Worm (Caenorhabditis elegans) whole organism, L2 larva: ENCODE data around the gene B0285.6.
A peak's percentile ranks its signal among the peaks of the same experiment; 100 is the strongest.
"Not testable (repeated sequence)": the region's sequence is repeated elsewhere in the genome, so short reads cannot be mapped to it uniquely, and the experiment has no call there.

ENCODE experiments used
- C34F6.9 ChIP-seq: fragments of 150-350 bp; optimal IDR thresholded peaks from 2 replicates; lab custom pipeline; 2014; ENCODE audit warnings: missing biosample characterization, missing genetic modification characterization
- F13H6.1 ChIP-seq: sonication (generic microtip); optimal IDR thresholded peaks from 2 replicates; lab custom pipeline; 2016; ENCODE audit warnings: missing genetic modification characterization, missing compliant biosample characterization
- R02D3.7 ChIP-seq: fragments of 150-350 bp; optimal IDR thresholded peaks from 2 replicates; lab custom pipeline; 2014; ENCODE audit warnings: missing biosample characterization, missing genetic modification characterization
- Y55F3AM.14 ChIP-seq: fragments of 200-800 bp; sonication (Bioruptor generic); optimal IDR thresholded peaks from 2 replicates; lab custom pipeline; 2018; ENCODE audit warnings: mild to moderate bottlenecking, missing genetic modification characterization, missing compliant biosample characterization
- alr-1 ChIP-seq: fragments of 150-350 bp; optimal IDR thresholded peaks from 2 replicates; lab custom pipeline; 2014; ENCODE audit warnings: missing biosample characterization, missing genetic modification characterization
- aly-2 ChIP-seq: fragments of 150-350 bp; optimal IDR thresholded peaks from 2 replicates; lab custom pipeline; 2014; ENCODE audit warnings: missing biosample characterization, missing genetic modification characterization
- ama-1 ChIP-seq: fragments of 150-350 bp; optimal IDR thresholded peaks from 2 replicates; lab custom pipeline; 2018; ENCODE audit warnings: inconsistent platforms
- ceh-16 ChIP-seq: fragments of 150-350 bp; optimal IDR thresholded peaks from 2 replicates; lab custom pipeline; 2014; ENCODE audit warnings: missing biosample characterization, missing genetic modification characterization
- crh-2 ChIP-seq: sonication (generic microtip); optimal IDR thresholded peaks from 2 replicates; lab custom pipeline; 2017; ENCODE audit warnings: missing biosample characterization, missing genetic modification characterization
- dmd-4 ChIP-seq: sonication (generic microtip); optimal IDR thresholded peaks from 2 replicates; lab custom pipeline; 2017; ENCODE audit warnings: missing biosample characterization, missing genetic modification characterization
- fos-1 ChIP-seq: fragments of 150-350 bp; optimal IDR thresholded peaks from 2 replicates; lab custom pipeline; 2014; ENCODE audit warnings: missing biosample characterization, missing genetic modification characterization
- gmeb-1 ChIP-seq: fragments of 150-350 bp; optimal IDR thresholded peaks from 2 replicates; lab custom pipeline; 2014; ENCODE audit warnings: missing biosample characterization, missing genetic modification characterization
- lin-11 ChIP-seq: fragments of 150-350 bp; sonication (generic microtip); optimal IDR thresholded peaks from 2 replicates; lab custom pipeline; 2014; ENCODE audit warnings: missing biosample characterization, missing genetic modification characterization, inconsistent platforms, mixed read lengths
- lin-13 ChIP-seq: fragments of 150-350 bp; optimal IDR thresholded peaks from 2 replicates; lab custom pipeline; 2014; ENCODE audit warnings: missing biosample characterization, missing genetic modification reagents, missing genetic modification characterization
- lin-39 ChIP-seq: fragments of 150-350 bp; optimal IDR thresholded peaks from 2 replicates; lab custom pipeline; 2014; ENCODE audit warnings: missing biosample characterization, missing genetic modification reagents, missing genetic modification characterization
- lsy-2 ChIP-seq, 2 experiments: fragments of 150-350 bp in 1 of 2; sonication (generic microtip) in 1 of 2; optimal IDR thresholded peaks; 2 replicates each; lab custom pipeline; 2014 to 2017; ENCODE audit warnings: missing biosample characterization in 2 of 2, missing genetic modification characterization in 2 of 2
- mab-5 ChIP-seq: fragments of 150-350 bp; optimal IDR thresholded peaks from 2 replicates; lab custom pipeline; 2014; ENCODE audit warnings: missing biosample characterization, missing genetic modification characterization
- mbf-1 ChIP-seq: sonication (generic microtip); optimal IDR thresholded peaks from 2 replicates; lab custom pipeline; 2017; ENCODE audit warnings: missing biosample characterization, missing genetic modification characterization
- nhr-11 ChIP-seq: fragments of 150-350 bp; optimal IDR thresholded peaks from 2 replicates; lab custom pipeline; 2014; ENCODE audit warnings: missing biosample characterization, missing genetic modification characterization
- nhr-12 ChIP-seq: fragments of 150-350 bp; optimal IDR thresholded peaks from 2 replicates; lab custom pipeline; 2014; ENCODE audit warnings: missing biosample characterization, missing genetic modification characterization
- nhr-129 ChIP-seq: fragments of 150-350 bp; optimal IDR thresholded peaks from 2 replicates; lab custom pipeline; 2014; ENCODE audit warnings: missing biosample characterization, missing genetic modification characterization
- nhr-21 ChIP-seq: fragments of 150-350 bp; optimal IDR thresholded peaks from 2 replicates; lab custom pipeline; 2014; ENCODE audit warnings: missing biosample characterization, missing genetic modification characterization
- nhr-23 ChIP-seq: fragments of 150-350 bp; optimal IDR thresholded peaks from 2 replicates; lab custom pipeline; 2014; ENCODE audit warnings: missing biosample characterization, missing genetic modification reagents, missing genetic modification characterization
- nhr-25 ChIP-seq: fragments of 150-350 bp; sonication (generic microtip); optimal IDR thresholded peaks from 3 replicates; lab custom pipeline; 2014; ENCODE audit warnings: missing biosample characterization, missing genetic modification characterization
- nhr-6 ChIP-seq: fragments of 150-350 bp; optimal IDR thresholded peaks from 2 replicates; lab custom pipeline; 2014; ENCODE audit warnings: missing biosample characterization, missing genetic modification characterization
- nhr-77 ChIP-seq: fragments of 150-350 bp; optimal IDR thresholded peaks from 2 replicates; lab custom pipeline; 2014; ENCODE audit warnings: missing biosample characterization, missing genetic modification characterization
- peb-1 ChIP-seq: fragments of 150-350 bp; optimal IDR thresholded peaks from 2 replicates; lab custom pipeline; 2014; ENCODE audit warnings: missing biosample characterization, missing genetic modification characterization
- sem-4 ChIP-seq: fragments of 150-350 bp; optimal IDR thresholded peaks from 2 replicates; lab custom pipeline; 2014; ENCODE audit warnings: missing biosample characterization, missing genetic modification reagents, missing genetic modification characterization
- skn-1 ChIP-seq: sonication (generic microtip); optimal IDR thresholded peaks from 2 replicates; lab custom pipeline; 2017; ENCODE audit warnings: missing biosample characterization, missing genetic modification characterization
- sma-3 ChIP-seq: sonication (generic microtip); optimal IDR thresholded peaks from 2 replicates; lab custom pipeline; 2016; ENCODE audit warnings: missing genetic modification reagents, missing genetic modification characterization, missing compliant biosample characterization
- sma-9 ChIP-seq, 2 experiments: fragments of 150-350 bp in 1 of 2; sonication (generic microtip) in 1 of 2; optimal IDR thresholded peaks; 2 replicates each; lab custom pipeline; 2014 to 2016; ENCODE audit warnings: missing genetic modification characterization in 2 of 2, mild to moderate bottlenecking in 1 of 2, missing biosample characterization in 1 of 2, missing compliant biosample characterization in 1 of 2, missing genetic modification reagents in 1 of 2, moderate library complexity in 1 of 2
- unc-55 ChIP-seq: fragments of 150-350 bp; sonication (generic microtip); optimal IDR thresholded peaks from 3 replicates; lab custom pipeline; 2014; ENCODE audit warnings: missing biosample characterization, missing genetic modification reagents, missing genetic modification characterization
- unc-62 ChIP-seq: fragments of 150-350 bp; optimal IDR thresholded peaks from 2 replicates; lab custom pipeline; 2014; ENCODE audit warnings: missing biosample characterization, missing genetic modification reagents, missing genetic modification characterization
- ztf-1 ChIP-seq: fragments of 200-800 bp; sonication (Bioruptor generic); conservative IDR thresholded peaks from 2 replicates; pipeline ENCODE4 v1.3.6; 2022; ENCODE audit warnings: missing genetic modification characterization, missing compliant biosample characterization
- ztf-11 ChIP-seq: sonication (generic microtip); optimal IDR thresholded peaks from 2 replicates; lab custom pipeline; 2017; ENCODE audit warnings: missing biosample characterization, missing genetic modification characterization
- ztf-4 ChIP-seq: fragments of 150-350 bp; optimal IDR thresholded peaks from 2 replicates; lab custom pipeline; 2014; ENCODE audit warnings: missing biosample characterization, missing genetic modification characterization

The B0285.6 gene

DNA sequence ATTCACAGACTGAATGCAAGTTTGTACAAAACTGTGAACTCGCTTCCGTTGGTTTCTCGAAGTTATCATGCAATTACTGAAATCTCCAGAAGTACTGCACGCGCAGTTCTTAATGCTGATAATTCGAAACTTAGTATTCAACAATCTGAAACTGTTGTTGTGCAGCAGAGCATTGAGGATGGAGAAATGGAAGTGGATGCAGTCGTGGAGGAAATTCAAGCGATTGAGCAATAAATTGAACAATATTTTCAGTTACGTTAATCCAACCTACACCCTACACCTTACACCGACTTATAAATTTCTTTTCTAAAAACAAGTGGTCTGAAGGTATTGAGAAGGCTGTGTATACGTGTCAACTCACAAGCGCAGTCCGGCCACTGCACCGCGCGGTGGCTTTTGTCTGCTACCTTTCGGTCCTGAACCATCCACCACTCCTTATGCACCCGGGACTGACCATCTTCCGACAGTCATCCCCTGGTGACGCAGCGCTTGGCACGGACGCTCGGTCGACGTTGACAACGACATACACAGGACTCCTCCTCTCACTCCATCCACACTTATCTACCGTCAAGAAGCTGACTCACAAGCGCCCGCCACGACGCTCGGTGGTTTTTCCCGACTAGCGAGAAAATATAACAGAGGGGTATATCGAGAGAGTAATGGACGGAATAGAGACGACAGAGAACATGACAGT is 28.8 kb downstream of the B0285.6 start:
- TF ChIP-seq fos-1 (peak; percentile 62), sma-3 (peak; percentile 58), nhr-129 (peak; percentile 46), nhr-25 (tag; lab: Kevin White, UChicago) (peak; percentile 47), mbf-1 (peak; percentile 26), lsy-2 (tag; optimal IDR thresholded peaks at IDR 0.05; lab: Kevin White, UChicago) (peak in 1 of 2 experiments; percentile 62), Y55F3AM.14 (peak; percentile 32), ceh-16 (peak; percentile 9), lin-13 (peak; percentile 65), sem-4 (tag; lab: Kevin White, UChicago) (peak; percentile 8), nhr-6 (tag; lab: Kevin White, UChicago) (peak; percentile 25), F13H6.1 (tag; lab: Kevin White, UChicago) (peak; percentile 53), sma-9 (GFP tag; optimal IDR thresholded peaks at IDR 0.05; lab: Kevin White, UChicago) (peak; percentile 33), C34F6.9 (tag; lab: Kevin White, UChicago) (peak; percentile 20), gmeb-1 (tag; lab: Kevin White, UChicago) (peak; percentile 35), nhr-21 (tag; lab: Kevin White, UChicago) (peak; percentile 63), unc-55 (GFP tag; lab: Kevin White, UChicago) (peak; percentile 34), crh-2 (peak; percentile 56)
- TF ChIP-seq sma-9 (tag; optimal IDR thresholded peaks at IDR 0.05; lab: Kevin White, UChicago): not testable (repeated sequence)

DNA sequence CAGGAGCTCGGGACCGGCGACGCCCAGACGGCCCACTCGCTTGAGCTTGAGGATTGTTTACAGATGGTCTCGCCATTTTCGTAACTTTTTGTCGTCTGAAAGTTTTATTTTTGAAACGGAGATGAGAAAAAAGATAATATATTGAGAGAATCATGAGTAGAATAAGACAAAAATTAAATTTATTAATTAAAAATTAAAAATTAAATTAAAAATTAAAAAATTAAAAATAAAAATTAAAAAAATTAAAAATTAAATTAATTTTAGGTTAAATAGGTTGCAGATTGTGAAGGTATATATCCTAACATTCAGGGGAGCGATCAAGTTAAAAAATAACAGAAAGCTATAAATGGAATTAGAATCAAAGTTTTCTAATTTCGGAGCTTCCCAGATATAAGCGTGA is 29.8 kb downstream of the B0285.6 start, which contains the start of gene B0284.3:
Gene B0284.3 (minus strand): TSS at position 101 of the 400 bp plus-strand sequence.
- no peak for TF ChIP-seq Y55F3AM.14
- no peak for TF ChIP-seq lin-39

DNA sequence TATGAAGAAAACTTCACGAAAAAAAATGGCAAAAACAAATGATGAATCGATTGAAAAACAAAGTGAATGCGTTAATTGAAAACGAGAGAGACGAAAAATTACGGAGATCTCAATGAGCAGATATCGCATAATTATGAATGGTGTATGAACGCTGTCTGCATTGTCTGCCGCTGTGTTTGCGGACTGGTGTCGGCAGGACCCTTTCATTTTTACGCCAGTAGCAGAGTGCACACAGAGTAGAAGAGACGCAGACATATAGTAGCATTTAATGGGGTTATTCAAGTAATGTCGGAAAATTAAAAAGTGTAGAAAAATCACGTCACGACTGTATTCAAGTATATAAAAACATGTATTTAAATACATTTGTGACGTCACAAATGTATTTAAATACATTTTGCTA is 30.9 kb downstream of the B0285.6 start:
- TF ChIP-seq alr-1 (tag; lab: Kevin White, UChicago): no peak
- peak; percentile 20 for TF ChIP-seq C34F6.9 (tag; lab: Kevin White, UChicago)
- TF ChIP-seq lin-13: no peak
- TF ChIP-seq, all 48 proteins: peak for 1

DNA sequence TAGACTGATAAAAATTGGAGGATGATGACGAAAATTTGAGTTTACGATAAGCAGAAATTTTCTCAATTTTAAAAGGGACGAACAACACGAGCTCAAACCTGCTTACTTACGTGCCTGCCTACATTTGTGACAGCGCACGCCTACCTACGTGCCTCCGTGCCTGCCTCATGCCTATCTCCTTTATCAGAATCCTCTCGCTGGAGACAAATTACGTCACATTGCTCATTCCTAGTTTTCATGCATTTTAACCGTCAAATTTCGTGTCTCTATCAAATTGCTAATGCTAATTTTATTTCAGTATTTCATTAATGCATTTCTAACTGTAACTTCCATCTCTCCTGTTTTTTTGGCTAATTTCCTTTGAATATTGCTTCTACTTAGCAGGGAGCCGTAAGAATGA is 31.4 kb downstream of the B0285.6 start, which contains the start of gene pals-27:
Gene pals-27 (plus strand): TSS at position 301 of the 400 bp plus-strand sequence.
- TF ChIP-seq alr-1 (tag; lab: Kevin White, UChicago) (no peak), ama-1 (lab: Kevin White, UChicago) (no peak), sma-9 (GFP tag; optimal IDR thresholded peaks at IDR 0.05; lab: Kevin White, UChicago) (no peak), sma-9 (tag; optimal IDR thresholded peaks at IDR 0.05; lab: Kevin White, UChicago) (no peak), nhr-6 (tag; lab: Kevin White, UChicago) (no peak), unc-62 (no peak), nhr-23 (tag; lab: Kevin White, UChicago) (no peak), mab-5 (tag; lab: Kevin White, UChicago) (no peak), peb-1 (tag; lab: Kevin White, UChicago) (no peak), dmd-4 (no peak), nhr-11 (no peak), nhr-25 (tag; lab: Kevin White, UChicago) (no peak), lin-39 (no peak), fos-1 (no peak), Y55F3AM.14 (no peak), ztf-11 (tag; lab: Kevin White, UChicago) (no peak), C34F6.9 (tag; lab: Kevin White, UChicago) (no peak)

DNA sequence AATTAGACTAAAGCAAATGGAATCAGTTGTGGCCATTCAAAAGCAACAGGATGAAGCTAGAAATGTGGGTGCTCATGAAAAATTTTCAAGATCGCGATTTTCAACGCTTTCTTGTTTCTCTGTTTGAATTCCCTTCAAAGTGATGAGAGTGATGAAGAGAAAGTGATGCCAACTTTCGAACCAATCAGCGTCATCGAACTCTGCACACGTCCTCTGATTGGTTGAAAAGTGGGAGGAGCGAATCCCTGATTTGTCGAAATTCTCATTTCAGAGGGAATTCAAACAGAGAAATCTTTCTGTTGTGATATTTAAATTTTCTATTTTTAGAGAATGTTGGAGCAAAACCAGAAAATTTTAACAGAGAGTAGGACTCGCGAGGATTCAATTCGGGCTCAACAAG is 32.2 kb downstream of the B0285.6 start:
- TF ChIP-seq lin-13 (no peak), ztf-11 (tag; lab: Kevin White, UChicago) (no peak), nhr-6 (tag; lab: Kevin White, UChicago) (no peak), mbf-1 (no peak)
- TF ChIP-seq, all 48 proteins: peak for 0

DNA sequence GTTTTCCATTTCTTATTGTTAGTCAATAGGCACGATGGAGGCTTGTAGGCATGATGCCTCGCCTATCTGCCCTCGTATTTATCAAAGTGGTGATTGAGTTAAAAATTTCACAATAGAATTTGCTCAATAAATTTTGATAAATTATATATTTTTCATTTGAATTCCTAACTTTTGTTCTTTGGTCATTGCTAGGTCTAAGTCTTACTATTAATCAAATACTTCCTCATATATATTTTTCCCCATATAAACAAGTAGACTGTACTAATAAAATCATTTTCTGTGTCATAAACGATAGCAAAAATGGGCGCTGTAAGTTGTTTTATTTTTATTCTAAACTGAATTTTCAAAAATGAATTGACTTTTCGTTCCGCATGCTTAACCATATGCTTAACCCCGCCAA is 34.6 kb downstream of the B0285.6 start, which contains the start of gene pals-28:
Gene pals-28 (plus strand): TSS at position 301 of the 400 bp plus-strand sequence.
- TF ChIP-seq nhr-77 (tag; lab: Kevin White, UChicago): no peak
- TF ChIP-seq R02D3.7 (tag; lab: Kevin White, UChicago): no peak
- no peak for TF ChIP-seq C34F6.9 (tag; lab: Kevin White, UChicago)
- no peak for TF ChIP-seq skn-1 (tag; lab: Kevin White, UChicago)
- no peak for TF ChIP-seq lin-13
- TF ChIP-seq ztf-1 (GFP tag; lab: Robert Waterston, UW): no peak
- TF ChIP-seq lin-11 (tag; lab: Kevin White, UChicago): no peak
- no peak for TF ChIP-seq nhr-12 (tag; lab: Kevin White, UChicago)
- TF ChIP-seq ama-1 (lab: Kevin White, UChicago): no peak
- TF ChIP-seq mab-5 (tag; lab: Kevin White, UChicago): no peak
- TF ChIP-seq peb-1 (tag; lab: Kevin White, UChicago): no peak
- no peak for TF ChIP-seq sma-9 (GFP tag; optimal IDR thresholded peaks at IDR 0.05; lab: Kevin White, UChicago)
- no peak for TF ChIP-seq sma-9 (tag; optimal IDR thresholded peaks at IDR 0.05; lab: Kevin White, UChicago)
- no peak for TF ChIP-seq ztf-4 (tag; lab: Kevin White, UChicago)
- no peak for TF ChIP-seq gmeb-1 (tag; lab: Kevin White, UChicago)
- TF ChIP-seq alr-1 (tag; lab: Kevin White, UChicago): no peak
- no peak for TF ChIP-seq sem-4 (tag; lab: Kevin White, UChicago)
- TF ChIP-seq aly-2 (tag; lab: Kevin White, UChicago): no peak
